Fruit fly (Drosophila melanogaster) whole organism, embryonic: ENCODE data around the gene CG2685.
A peak's percentile ranks its signal among the peaks of the same experiment; 100 is the strongest.

ENCODE experiments used
- CG1024 ChIP-seq: fragments of 200-800 bp; sonication (Bioruptor generic); IDR thresholded peaks from 2 replicates; pipeline ENCODE4 v1.3.6; 2022; ENCODE audit warnings: missing biosample characterization, missing genetic modification characterization
- CG10267 ChIP-seq: fragments of 200-800 bp; sonication (Bioruptor generic); optimal IDR thresholded peaks from 2 replicates; lab custom pipeline; 2018; ENCODE audit warnings: missing biosample characterization, mild to moderate bottlenecking, missing genetic modification characterization, moderate library complexity
- CG10565 ChIP-seq: fragments of 200-800 bp; sonication (Bioruptor generic); optimal IDR thresholded peaks from 3 replicates; lab custom pipeline; 2016; ENCODE audit warnings: missing biosample characterization, mild to moderate bottlenecking, missing genetic modification characterization
- CG10979 ChIP-seq: fragments of 200-800 bp; sonication (Bioruptor generic); optimal IDR thresholded peaks from 2 replicates; lab custom pipeline; 2018; ENCODE audit warnings: missing biosample characterization, mild to moderate bottlenecking, missing genetic modification characterization, moderate library complexity
- CG12104 ChIP-seq: fragments of 200-800 bp; sonication (Bioruptor generic); optimal IDR thresholded peaks from 3 replicates; lab custom pipeline; 2016; ENCODE audit warnings: missing biosample characterization, missing genetic modification characterization
- CG12219 ChIP-seq: fragments of 200-800 bp; sonication (Bioruptor generic); optimal IDR thresholded peaks from 3 replicates; lab custom pipeline; 2018; ENCODE audit warnings: missing biosample characterization, mild to moderate bottlenecking, missing genetic modification characterization
- CG13123 ChIP-seq: fragments of 200-800 bp; sonication (Bioruptor generic); optimal IDR thresholded peaks from 2 replicates; lab custom pipeline; 2016; ENCODE audit warnings: missing biosample characterization, missing genetic modification characterization
- CG15514 ChIP-seq: fragments of 200-800 bp; sonication (Bioruptor generic); optimal IDR thresholded peaks from 3 replicates; lab custom pipeline; 2017; ENCODE audit warnings: missing biosample characterization, missing genetic modification characterization, mild to moderate bottlenecking, moderate library complexity, missing genetic modification reagents
- CG16863 ChIP-seq: fragments of 200-800 bp; sonication (Bioruptor generic); optimal IDR thresholded peaks from 3 replicates; lab custom pipeline; 2016; ENCODE audit warnings: missing biosample characterization, missing genetic modification characterization
- CG17361 ChIP-seq: fragments of 200-800 bp; sonication (Bioruptor generic); IDR thresholded peaks from 3 replicates; pipeline ENCODE4 v1.3.6; 2022; ENCODE audit warnings: missing biosample characterization, missing genetic modification characterization
- CG17829 ChIP-seq: fragments of 200-800 bp; optimal IDR thresholded peaks from 2 replicates; lab custom pipeline; 2019; ENCODE audit warnings: missing biosample characterization, mild to moderate bottlenecking, missing genetic modification characterization, moderate library complexity
- CG2875 ChIP-seq: fragments of 200-800 bp; sonication (Bioruptor generic); optimal IDR thresholded peaks from 2 replicates; lab custom pipeline; 2017; ENCODE audit warnings: missing biosample characterization, mild to moderate bottlenecking, missing genetic modification characterization, missing genetic modification reagents
- CG33557 ChIP-seq: fragments of 200-800 bp; sonication (Bioruptor generic); optimal IDR thresholded peaks from 2 replicates; lab custom pipeline; 2019; ENCODE audit warnings: missing biosample characterization, mild to moderate bottlenecking, missing genetic modification characterization, moderate library complexity
- CG43689 ChIP-seq: fragments of 200-800 bp; sonication (Bioruptor generic); IDR thresholded peaks from 2 replicates; pipeline ENCODE4 v1.3.6; 2022; ENCODE audit warnings: missing biosample characterization, missing genetic modification characterization
- CG6791 ChIP-seq: fragments of 200-800 bp; sonication (Bioruptor generic); IDR thresholded peaks from 3 replicates; pipeline ENCODE4 v1.3.6; 2022; ENCODE audit warnings: missing biosample characterization, missing genetic modification characterization; ENCODE audit not compliant: partially characterized antibody
- CG7357 ChIP-seq: fragments of 200-800 bp; sonication (Bioruptor generic); IDR thresholded peaks from 3 replicates; pipeline ENCODE4 v1.3.6; 2022; ENCODE audit warnings: missing biosample characterization, missing genetic modification characterization
- CG7745 ChIP-seq: fragments of 200-800 bp; sonication (Bioruptor generic); optimal IDR thresholded peaks from 2 replicates; lab custom pipeline; 2018; ENCODE audit warnings: missing biosample characterization, mild to moderate bottlenecking, missing genetic modification characterization, moderate library complexity
- CG8290 ChIP-seq, 3 experiments: fragments of 200-800 bp; sonication (Bioruptor generic); optimal IDR thresholded peaks; 2 replicates each; lab custom pipeline; 2016 to 2019; ENCODE audit warnings: missing biosample characterization in 3 of 3, missing genetic modification characterization in 3 of 3, mild to moderate bottlenecking in 2 of 3, moderate library complexity in 1 of 3
- CG9932 ChIP-seq: fragments of 200-800 bp; sonication (Bioruptor generic); IDR thresholded peaks from 2 replicates; pipeline ENCODE4 v1.3.6; 2022; ENCODE audit warnings: missing biosample characterization, missing genetic modification characterization
- CHES-1-like ChIP-seq: fragments of 200-800 bp; sonication (Bioruptor generic); optimal IDR thresholded peaks from 2 replicates; lab custom pipeline; 2016; ENCODE audit warnings: missing biosample characterization, missing genetic modification characterization
- CrebB ChIP-seq: fragments of 200-800 bp; sonication (Bioruptor generic); optimal IDR thresholded peaks from 3 replicates; lab custom pipeline; 2018; ENCODE audit warnings: missing biosample characterization, mild to moderate bottlenecking, missing genetic modification characterization
- D19A ChIP-seq: fragments of 200-800 bp; optimal IDR thresholded peaks from 3 replicates; lab custom pipeline; 2019; ENCODE audit warnings: missing biosample characterization, mild to moderate bottlenecking, missing genetic modification characterization, moderate library complexity
- Dip2 ChIP-seq: fragments of 200-800 bp; sonication (Bioruptor generic); IDR thresholded peaks from 2 replicates; pipeline ENCODE4 v1.3.6; 2022; ENCODE audit warnings: missing biosample characterization, missing genetic modification characterization
- Drgx ChIP-seq: fragments of 200-800 bp; sonication (Bioruptor generic); IDR thresholded peaks from 2 replicates; pipeline ENCODE4 v1.3.6; 2022; ENCODE audit warnings: missing biosample characterization, missing genetic modification characterization
- Fer2 ChIP-seq: fragments of 200-800 bp; sonication (Bioruptor generic); optimal IDR thresholded peaks from 2 replicates; lab custom pipeline; 2018; ENCODE audit warnings: missing biosample characterization, mild to moderate bottlenecking, missing genetic modification characterization, moderate library complexity
- Fer3 ChIP-seq: fragments of 200-800 bp; sonication (Bioruptor generic); optimal IDR thresholded peaks from 2 replicates; lab custom pipeline; 2018; ENCODE audit warnings: missing biosample characterization, mild to moderate bottlenecking, missing genetic modification characterization, moderate library complexity
- H2.0 ChIP-seq: fragments of 200-800 bp; sonication (Bioruptor generic); IDR thresholded peaks from 2 replicates; pipeline ENCODE4 v1.3.6; 2022; ENCODE audit warnings: missing biosample characterization, missing genetic modification characterization
- Hand ChIP-seq: fragments of 200-800 bp; sonication (Bioruptor generic); optimal IDR thresholded peaks from 2 replicates; lab custom pipeline; 2017; ENCODE audit warnings: mild to moderate bottlenecking, missing biosample characterization, missing genetic modification reagents, missing genetic modification characterization
- HmgZ ChIP-seq: fragments of 200-800 bp; sonication (Bioruptor generic); optimal IDR thresholded peaks from 2 replicates; lab custom pipeline; 2018; ENCODE audit warnings: missing biosample characterization, mild to moderate bottlenecking, missing genetic modification characterization
- Hmr ChIP-seq: fragments of 200-800 bp; sonication (Bioruptor generic); optimal IDR thresholded peaks from 3 replicates; lab custom pipeline; 2017; ENCODE audit warnings: mild to moderate bottlenecking, missing biosample characterization, missing genetic modification reagents, missing genetic modification characterization
- Hsf ChIP-seq: fragments of 200-800 bp; sonication (Bioruptor generic); optimal IDR thresholded peaks from 3 replicates; lab custom pipeline; 2016; ENCODE audit warnings: missing biosample characterization, missing genetic modification characterization
- Myb ChIP-seq: fragments of 200-800 bp; sonication (Bioruptor generic); optimal IDR thresholded peaks from 2 replicates; lab custom pipeline; 2016; ENCODE audit warnings: missing biosample characterization, missing genetic modification characterization
- Pdp1 ChIP-seq, 2 experiments: fragments of 200-800 bp; sonication (Bioruptor generic); optimal IDR thresholded peaks; 3 replicates each; lab custom pipeline; 2016; ENCODE audit warnings: missing biosample characterization in 2 of 2, missing genetic modification characterization in 2 of 2, mild to moderate bottlenecking in 1 of 2, moderate library complexity in 1 of 2
- Scr ChIP-seq: fragments of 200-800 bp; sonication (Bioruptor generic); IDR thresholded peaks from 2 replicates; pipeline ENCODE4 v1.3.6; 2022; ENCODE audit warnings: missing biosample characterization, missing genetic modification characterization; ENCODE audit not compliant: partially characterized antibody
- Side ChIP-seq: fragments of 200-800 bp; sonication (Bioruptor generic); optimal IDR thresholded peaks from 2 replicates; lab custom pipeline; 2016; ENCODE audit warnings: missing biosample characterization, missing genetic modification characterization
- cad ChIP-seq: fragments of >200 bp; optimal IDR thresholded peaks from 2 replicates; lab custom pipeline; 2017; ENCODE audit warnings: missing biosample characterization, missing genetic modification characterization
- cato ChIP-seq: fragments of 200-800 bp; sonication (Bioruptor generic); optimal IDR thresholded peaks from 2 replicates; lab custom pipeline; 2016; ENCODE audit warnings: missing biosample characterization, missing genetic modification characterization, borderline replicate concordance
- dysf ChIP-seq: fragments of 200-800 bp; sonication (Bioruptor generic); IDR thresholded peaks from 3 replicates; pipeline ENCODE4 v1.3.6; 2022; ENCODE audit warnings: missing biosample characterization, missing genetic modification characterization
- emc ChIP-seq: fragments of 200-800 bp; sonication (Bioruptor generic); optimal IDR thresholded peaks from 2 replicates; lab custom pipeline; 2016; ENCODE audit warnings: missing biosample characterization, missing genetic modification characterization
- en ChIP-seq: fragments of 200-800 bp; sonication (Bioruptor generic); optimal IDR thresholded peaks from 2 replicates; lab custom pipeline; 2016; ENCODE audit warnings: missing biosample characterization, missing genetic modification characterization
- hkb ChIP-seq, 2 experiments: fragments of 200-800 bp in 1 of 2; fragments of >200 bp in 1 of 2; sonication (Bioruptor generic) in 1 of 2; IDR thresholded peaks in 1 of 2; optimal IDR thresholded peaks in 1 of 2; 2 replicates each; pipeline versions ENCODE4 v1.3.6 to Lab custom; 2017 to 2022; ENCODE audit warnings: missing biosample characterization in 1 of 2, missing genetic modification characterization in 1 of 2
- hth ChIP-seq: fragments of >200 bp; optimal IDR thresholded peaks from 2 replicates; lab custom pipeline; 2017; ENCODE audit warnings: inconsistent platforms
- mirr ChIP-seq: fragments of 200-800 bp; sonication (Bioruptor generic); optimal IDR thresholded peaks from 3 replicates; lab custom pipeline; 2018; ENCODE audit warnings: missing biosample characterization, mild to moderate bottlenecking, missing genetic modification characterization
- rib ChIP-seq: fragments of 200-800 bp; sonication (Bioruptor generic); IDR thresholded peaks from 2 replicates; pipeline ENCODE4 v1.3.6; 2022; ENCODE audit warnings: missing biosample characterization, missing genetic modification characterization
- sug ChIP-seq: fragments of 200-800 bp; optimal IDR thresholded peaks from 2 replicates; lab custom pipeline; 2019; ENCODE audit warnings: missing biosample characterization, mild to moderate bottlenecking, missing genetic modification characterization, moderate library complexity
- tna ChIP-seq: fragments of 200-800 bp; sonication (Bioruptor generic); IDR thresholded peaks from 2 replicates; pipeline ENCODE4 v1.3.6; 2022; ENCODE audit warnings: missing biosample characterization, missing genetic modification characterization; ENCODE audit not compliant: partially characterized antibody
- unpg ChIP-seq: fragments of 200-800 bp; sonication (Bioruptor generic); optimal IDR thresholded peaks from 3 replicates; lab custom pipeline; 2018; ENCODE audit warnings: missing biosample characterization, mild to moderate bottlenecking, missing genetic modification characterization, moderate library complexity
- usp ChIP-seq: fragments of >200 bp; optimal IDR thresholded peaks from 2 replicates; lab custom pipeline; 2017; ENCODE audit warnings: missing biosample characterization, missing genetic modification characterization
- vvl ChIP-seq: fragments of 200-800 bp; sonication (Bioruptor generic); IDR thresholded peaks from 2 replicates; pipeline ENCODE4 v1.3.6; 2022; ENCODE audit warnings: missing biosample characterization, missing genetic modification characterization
- zen2 ChIP-seq: fragments of 200-800 bp; sonication (Bioruptor generic); IDR thresholded peaks from 3 replicates; pipeline ENCODE4 v1.3.6; 2022; ENCODE audit warnings: missing biosample characterization, missing genetic modification characterization; ENCODE audit not compliant: partially characterized antibody

The CG2685 gene

DNA sequence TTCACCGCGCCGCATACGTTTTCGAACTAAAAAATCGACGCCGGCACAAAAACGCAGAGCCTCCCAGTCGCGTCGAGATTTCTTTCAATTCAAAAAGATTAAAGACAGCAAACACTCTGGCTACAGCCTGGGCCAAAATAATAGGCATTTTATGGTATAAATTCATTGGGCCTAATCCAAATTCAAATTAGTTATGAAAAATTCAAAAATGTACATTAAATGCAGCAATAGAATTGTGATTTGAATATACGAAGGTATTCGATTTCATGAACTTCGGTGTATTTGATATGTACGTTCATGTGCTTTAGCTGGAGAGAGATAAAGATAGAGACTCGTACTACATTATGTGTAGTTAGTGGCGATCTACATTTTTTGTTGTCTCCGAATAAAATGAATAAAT lies 30.3 kb upstream of the CG2685 start, which contains the start of gene Syx4 (continued):
- TF ChIP-seq CrebB (tag; lab: Kevin White, UChicago): peak; percentile 90
- TF ChIP-seq Hmr (GFP tag; lab: Kevin White, UChicago): peak; percentile 95
- TF ChIP-seq CG6791 (GFP tag; lab: Robert Waterston, UW): no peak
- peak; percentile 79 for TF ChIP-seq emc (GFP tag; lab: Kevin White, UChicago)
- peak; percentile 90 for TF ChIP-seq H2.0 (GFP tag; lab: Robert Waterston, UW)
- no peak for TF ChIP-seq CG7745 (tag; lab: Kevin White, UChicago)
- TF ChIP-seq CG2875 (GFP tag; lab: Kevin White, UChicago): peak; percentile 79
- peak; percentile 73 for TF ChIP-seq CG1024 (GFP tag; lab: Robert Waterston, UW)
- peak; percentile 87 for TF ChIP-seq CG16863
- peak; percentile 76 for TF ChIP-seq CG12104 (GFP tag; lab: Kevin White, UChicago)
- peak; percentile 86 for TF ChIP-seq CG9932 (GFP tag; lab: Robert Waterston, UW)
- TF ChIP-seq hth: no peak
- TF ChIP-seq Pdp1 (GFP tag; optimal IDR thresholded peaks at IDR 0.05; lab: Kevin White, UChicago): peak; percentile 84 to 85
- peak; percentile 87 for TF ChIP-seq CG17361 (GFP tag; lab: Robert Waterston, UW)
- peak; percentile 92 for TF ChIP-seq dysf (GFP tag; lab: Robert Waterston, UW)
- TF ChIP-seq Myb (GFP tag; lab: Kevin White, UChicago): peak; percentile 75
- peak; percentile 85 for TF ChIP-seq D19A (tag; lab: Kevin White, UChicago)
- peak; percentile 25 for TF ChIP-seq cato (GFP tag; lab: Kevin White, UChicago)
- TF ChIP-seq Drgx: peak; percentile 96
- TF ChIP-seq CG13123 (GFP tag; lab: Kevin White, UChicago): peak; percentile 71
- no peak for TF ChIP-seq tna (GFP tag; lab: Robert Waterston, UW)
- TF ChIP-seq HmgZ (tag; lab: Kevin White, UChicago): peak; percentile 90
- no peak for TF ChIP-seq cad
- peak; percentile 92 for TF ChIP-seq CG12219
- peak; percentile 91 for TF ChIP-seq CG15514 (GFP tag; lab: Kevin White, UChicago)
- peak; percentile 78 for TF ChIP-seq Fer2 (tag; lab: Kevin White, UChicago)
- no peak for TF ChIP-seq hkb (optimal IDR thresholded peaks at IDR 0.05; lab: Kevin White, UChicago)
- TF ChIP-seq hkb (GFP tag; IDR thresholded peaks at IDR 0.05; lab: Robert Waterston, UW): peak; percentile 96
- peak; percentile 64 for TF ChIP-seq mirr (GFP tag; lab: Kevin White, UChicago)
- peak; percentile 95 for TF ChIP-seq vvl (GFP tag; lab: Robert Waterston, UW)
- peak; percentile 78 for TF ChIP-seq CG10979 (tag; lab: Kevin White, UChicago)
- peak; percentile 86 for TF ChIP-seq Hand (GFP tag; lab: Kevin White, UChicago)
- TF ChIP-seq sug (tag; lab: Kevin White, UChicago): peak; percentile 64
- TF ChIP-seq Side (GFP tag; lab: Kevin White, UChicago): peak; percentile 87
- peak; percentile 85 for TF ChIP-seq CG17829
- TF ChIP-seq rib (GFP tag; lab: Robert Waterston, UW): peak; percentile 86
- no peak for TF ChIP-seq CG10565 (GFP tag; lab: Kevin White, UChicago)
- TF ChIP-seq CHES-1-like: peak; percentile 91
- TF ChIP-seq Scr (GFP tag; lab: Robert Waterston, UW): no peak
- no peak for TF ChIP-seq CG33557 (GFP tag; lab: Kevin White, UChicago)
- no peak for TF ChIP-seq usp (GFP tag; lab: Kevin White, UChicago)
- TF ChIP-seq zen2: no peak
- TF ChIP-seq en: peak; percentile 87
- TF ChIP-seq CG10267: peak; percentile 78
- peak; percentile 87 for TF ChIP-seq Hsf (GFP tag; lab: Kevin White, UChicago)
- TF ChIP-seq CG7357 (GFP tag; lab: Robert Waterston, UW): peak; percentile 82
- peak; percentile 3 for TF ChIP-seq CG8290 (GFP tag; optimal IDR thresholded peaks at IDR 0.05; lab: Kevin White, UChicago)
- peak in 1 of 2 experiments; percentile 98 for TF ChIP-seq CG8290 (tag; optimal IDR thresholded peaks at IDR 0.05; lab: Kevin White, UChicago)
- TF ChIP-seq CG43689 (GFP tag; lab: Robert Waterston, UW): peak; percentile 74
- peak; percentile 95 for TF ChIP-seq Fer3
- no peak for TF ChIP-seq Dip2 (GFP tag; lab: Robert Waterston, UW)
- peak; percentile 95 for TF ChIP-seq unpg (GFP tag; lab: Kevin White, UChicago)
